Fruit fly (Drosophila melanogaster) S2 (cell line): ENCODE data around the gene Cyp311a1.

ENCODE experiments used
- CG8478 ChIP-seq: fragments of >200 bp; optimal IDR thresholded peaks from 2 replicates; lab custom pipeline; 2018
- CTCF ChIP-seq, 2 experiments: fragments of >200 bp; optimal IDR thresholded peaks; 2 replicates each; lab custom pipeline; 2018

- TF ChIP-seq CTCF (optimal IDR thresholded peaks at IDR 0.05; lab: Kevin White, UChicago) (peak; percentile 50 to 54), CG8478 (no peak)
These were observed 18.8 kb downstream of the Cyp311a1 start, which contains the start of the genes CG1492 and regucalcin for dm6 chrX:12012149-12013097.
